Worm (Caenorhabditis elegans) whole organism, L4 larva: ENCODE results near the gene F19G12.1.

ENCODE experiments used
- aly-2 ChIP-seq: sonication (generic microtip); optimal IDR thresholded peaks from 2 replicates; lab custom pipeline; 2018; ENCODE audit warnings: missing biosample characterization, missing genetic modification characterization
- ces-1 ChIP-seq: fragments of 150-350 bp; sonication (generic microtip); optimal IDR thresholded peaks from 4 replicates; lab custom pipeline; 2014; ENCODE audit warnings: missing biosample characterization, missing genetic modification reagents, missing genetic modification characterization
- jun-1 ChIP-seq: fragments of 150-350 bp; optimal IDR thresholded peaks from 2 replicates; lab custom pipeline; 2014; ENCODE audit warnings: missing biosample characterization, missing genetic modification reagents, missing genetic modification characterization
- lin-15B ChIP-seq: fragments of 150-350 bp; sonication (generic microtip); optimal IDR thresholded peaks from 3 replicates; lab custom pipeline; 2014; ENCODE audit warnings: missing biosample characterization, missing genetic modification characterization
- lin-39 ChIP-seq: fragments of 150-350 bp; optimal IDR thresholded peaks from 2 replicates; lab custom pipeline; 2014; ENCODE audit warnings: missing biosample characterization, missing genetic modification reagents, missing genetic modification characterization
- mdt-29 ChIP-seq: fragments of 200-800 bp; sonication (Bioruptor generic); IDR thresholded peaks from 2 replicates; pipeline ENCODE4 v1.3.6; 2022; ENCODE audit warnings: missing genetic modification reagents, missing genetic modification characterization, missing compliant biosample characterization
- nhr-42 ChIP-seq: fragments of 200-800 bp; sonication (Bioruptor generic); IDR thresholded peaks from 2 replicates; pipeline ENCODE4 v1.3.6; 2022; ENCODE audit warnings: missing genetic modification characterization, missing compliant biosample characterization
- pha-4 ChIP-seq, 2 experiments: fragments of 150-350 bp in 1 of 2; fragments of 200-800 bp in 1 of 2; sonication (Bioruptor generic) in 1 of 2; IDR thresholded peaks in 1 of 2; optimal IDR thresholded peaks in 1 of 2; 2 replicates each; pipeline versions ENCODE4 v1.3.6 to Lab custom; 2014 to 2022; ENCODE audit warnings: missing genetic modification characterization in 2 of 2, missing genetic modification reagents in 2 of 2, missing biosample characterization in 1 of 2, missing compliant biosample characterization in 1 of 2
- skn-1 ChIP-seq: fragments of 150-350 bp; optimal IDR thresholded peaks from 2 replicates; lab custom pipeline; 2014; ENCODE audit warnings: missing biosample characterization, missing genetic modification characterization
- unc-130 ChIP-seq: sonication (generic microtip); optimal IDR thresholded peaks from 2 replicates; lab custom pipeline; 2016; ENCODE audit warnings: missing genetic modification reagents, missing genetic modification characterization, missing compliant biosample characterization

ce11 chrX:1383546-1383945 is 47.3 kb upstream of the F19G12.1 start:
- TF ChIP-seq aly-2 (tag; lab: Kevin White, UChicago) = no peak
- no peak for TF ChIP-seq mdt-29 (GFP tag; lab: Robert Waterston, UW)
- TF ChIP-seq pha-4 (GFP tag; IDR thresholded peaks at IDR 0.05; lab: Robert Waterston, UW) = no peak
- TF ChIP-seq pha-4 (tag; optimal IDR thresholded peaks at IDR 0.05; lab: Kevin White, UChicago) = no peak
- no peak for TF ChIP-seq lin-15B (tag; lab: Kevin White, UChicago)
- no peak for TF ChIP-seq ces-1
- no peak for TF ChIP-seq jun-1
- TF ChIP-seq nhr-42 (GFP tag; lab: Robert Waterston, UW) = no peak
- no peak for TF ChIP-seq unc-130 (GFP tag; lab: Kevin White, UChicago)
- no peak for TF ChIP-seq skn-1 (tag; lab: Kevin White, UChicago)
- no peak for TF ChIP-seq lin-39 (tag; lab: Kevin White, UChicago)
